Fruit fly (Drosophila melanogaster) whole organism, prepupa: ENCODE data around the gene CG1273.

Source experiments
- Blimp-1 ChIP-seq: fragments of 200-800 bp; sonication (Bioruptor generic); optimal IDR thresholded peaks from 3 replicates; lab custom pipeline; 2017; ENCODE audit warnings: missing biosample characterization, missing genetic modification characterization, mild to moderate bottlenecking, moderate library complexity, missing genetic modification reagents
- CG10669 ChIP-seq: fragments of 200-800 bp; sonication (Bioruptor generic); optimal IDR thresholded peaks from 3 replicates; lab custom pipeline; 2018; ENCODE audit warnings: missing biosample characterization, mild to moderate bottlenecking, missing genetic modification characterization, moderate library complexity
- CG11294 ChIP-seq: fragments of 200-800 bp; sonication (Bioruptor generic); IDR thresholded peaks from 2 replicates; pipeline ENCODE4 v1.3.6; 2022; ENCODE audit warnings: missing biosample characterization, missing genetic modification characterization
- CG15336 ChIP-seq: fragments of 200-800 bp; sonication (Bioruptor generic); IDR thresholded peaks from 2 replicates; pipeline ENCODE4 v1.3.6; 2022; ENCODE audit warnings: missing biosample characterization, missing genetic modification characterization
- CG1621 ChIP-seq: fragments of 200-800 bp; sonication (Bioruptor generic); optimal IDR thresholded peaks from 3 replicates; lab custom pipeline; 2018; ENCODE audit warnings: missing biosample characterization, mild to moderate bottlenecking, missing genetic modification characterization
- CG16779 ChIP-seq: fragments of 200-800 bp; sonication (Bioruptor generic); optimal IDR thresholded peaks from 3 replicates; lab custom pipeline; 2017; ENCODE audit warnings: missing biosample characterization, mild to moderate bottlenecking, missing genetic modification characterization
- CG32006 ChIP-seq: fragments of 200-800 bp; sonication (Bioruptor generic); optimal IDR thresholded peaks from 3 replicates; lab custom pipeline; 2017; ENCODE audit warnings: missing biosample characterization, mild to moderate bottlenecking, missing genetic modification characterization
- CG3919 ChIP-seq: fragments of 200-800 bp; sonication (Bioruptor generic); optimal IDR thresholded peaks from 3 replicates; lab custom pipeline; 2016; ENCODE audit warnings: missing biosample characterization, missing genetic modification characterization
- CG6163 ChIP-seq: fragments of 200-800 bp; sonication (Bioruptor generic); IDR thresholded peaks from 3 replicates; pipeline ENCODE4 v1.3.6; 2022; ENCODE audit warnings: missing biosample characterization, missing genetic modification characterization
- CG6276 ChIP-seq: fragments of 200-800 bp; sonication (Bioruptor generic); optimal IDR thresholded peaks from 2 replicates; lab custom pipeline; 2017; ENCODE audit warnings: missing biosample characterization, mild to moderate bottlenecking, missing genetic modification characterization
- CG6808 ChIP-seq: fragments of 200-800 bp; sonication (Bioruptor generic); optimal IDR thresholded peaks from 3 replicates; lab custom pipeline; 2017; ENCODE audit warnings: missing biosample characterization, missing genetic modification characterization, mild to moderate bottlenecking, moderate library complexity, missing genetic modification reagents
- CG7368 ChIP-seq: fragments of 200-800 bp; sonication (Bioruptor generic); optimal IDR thresholded peaks from 3 replicates; lab custom pipeline; 2016; ENCODE audit warnings: missing biosample characterization, missing genetic modification characterization
- CG8119 ChIP-seq: fragments of 200-800 bp; sonication (Bioruptor generic); IDR thresholded peaks from 3 replicates; pipeline ENCODE4 v1.3.6; 2022; ENCODE audit warnings: missing biosample characterization, missing genetic modification characterization
- CG8319 ChIP-seq: fragments of 200-800 bp; sonication (Bioruptor generic); optimal IDR thresholded peaks from 3 replicates; lab custom pipeline; 2016; ENCODE audit warnings: missing biosample characterization, missing genetic modification characterization
- CG8632 ChIP-seq: fragments of 200-800 bp; sonication (Bioruptor generic); optimal IDR thresholded peaks from 3 replicates; lab custom pipeline; 2016; ENCODE audit warnings: missing biosample characterization, missing genetic modification characterization
- Eip75B ChIP-seq: fragments of 200-800 bp; sonication (Bioruptor generic); optimal IDR thresholded peaks from 3 replicates; lab custom pipeline; 2016; ENCODE audit warnings: missing biosample characterization, missing genetic modification characterization
- Eip78C ChIP-seq: fragments of 200-800 bp; sonication (Bioruptor generic); peaks from one replicate; lab custom pipeline; 2016; ENCODE audit warnings: missing biosample characterization, missing genetic modification characterization
- Gug ChIP-seq: fragments of 200-800 bp; sonication (Bioruptor generic); IDR thresholded peaks from 2 replicates; pipeline ENCODE4 v1.3.6; 2022; ENCODE audit warnings: missing biosample characterization, missing genetic modification characterization
- Smox ChIP-seq: fragments of 200-800 bp; sonication (Bioruptor generic); optimal IDR thresholded peaks from 3 replicates; lab custom pipeline; 2016; ENCODE audit warnings: missing biosample characterization, missing genetic modification characterization
- Sox102F ChIP-seq: fragments of 200-800 bp; sonication (Bioruptor generic); optimal IDR thresholded peaks from 2 replicates; lab custom pipeline; 2016; ENCODE audit warnings: missing biosample characterization, mild to moderate bottlenecking, missing genetic modification characterization
- Sox15 ChIP-seq: fragments of 200-800 bp; sonication (Bioruptor generic); optimal IDR thresholded peaks from 3 replicates; lab custom pipeline; 2016; ENCODE audit warnings: missing biosample characterization, missing genetic modification characterization
- achi ChIP-seq: fragments of 200-800 bp; sonication (Bioruptor generic); optimal IDR thresholded peaks from 3 replicates; lab custom pipeline; 2016; ENCODE audit warnings: missing biosample characterization, missing genetic modification characterization
- dac ChIP-seq: fragments of 200-800 bp; sonication (Bioruptor generic); optimal IDR thresholded peaks from 2 replicates; lab custom pipeline; 2017; ENCODE audit warnings: missing biosample characterization, mild to moderate bottlenecking, missing genetic modification characterization
- dsx ChIP-seq: fragments of 200-800 bp; optimal IDR thresholded peaks from 3 replicates; lab custom pipeline; 2019; ENCODE audit warnings: missing biosample characterization, mild to moderate bottlenecking, missing genetic modification characterization, moderate library complexity; ENCODE audit not compliant: poor library complexity, severe bottlenecking
- eg ChIP-seq: fragments of 200-800 bp; sonication (Bioruptor generic); IDR thresholded peaks from 3 replicates; pipeline ENCODE4 v1.3.6; 2022; ENCODE audit warnings: missing biosample characterization, missing genetic modification characterization
- pdm3 ChIP-seq: fragments of 200-800 bp; sonication (Bioruptor generic); optimal IDR thresholded peaks from 3 replicates; lab custom pipeline; 2016; ENCODE audit warnings: missing biosample characterization, missing genetic modification characterization
- spab ChIP-seq: fragments of 200-800 bp; sonication (Bioruptor generic); optimal IDR thresholded peaks from 2 replicates; lab custom pipeline; 2017; ENCODE audit warnings: missing biosample characterization, mild to moderate bottlenecking, missing genetic modification characterization, missing genetic modification reagents
- ss ChIP-seq, 2 experiments: fragments of 200-800 bp; sonication (Bioruptor generic); optimal IDR thresholded peaks; 2 replicates in 1 of 2; 3 replicates in 1 of 2; lab custom pipeline; 2017 to 2018; ENCODE audit warnings: mild to moderate bottlenecking in 2 of 2, missing biosample characterization in 2 of 2, missing genetic modification characterization in 2 of 2, moderate library complexity in 1 of 2
- svp ChIP-seq: fragments of 200-800 bp; sonication (Bioruptor generic); peaks from one replicate; lab custom pipeline; 2016; ENCODE audit warnings: missing biosample characterization, missing genetic modification characterization
- topi ChIP-seq: fragments of 200-800 bp; sonication (Bioruptor generic); optimal IDR thresholded peaks from 3 replicates; lab custom pipeline; 2016; ENCODE audit warnings: missing biosample characterization, missing genetic modification characterization
- vri ChIP-seq: fragments of 200-800 bp; sonication (Bioruptor generic); optimal IDR thresholded peaks from 3 replicates; lab custom pipeline; 2016; ENCODE audit warnings: missing biosample characterization, mild to moderate bottlenecking, missing genetic modification characterization

Gene CG1273

DNA sequence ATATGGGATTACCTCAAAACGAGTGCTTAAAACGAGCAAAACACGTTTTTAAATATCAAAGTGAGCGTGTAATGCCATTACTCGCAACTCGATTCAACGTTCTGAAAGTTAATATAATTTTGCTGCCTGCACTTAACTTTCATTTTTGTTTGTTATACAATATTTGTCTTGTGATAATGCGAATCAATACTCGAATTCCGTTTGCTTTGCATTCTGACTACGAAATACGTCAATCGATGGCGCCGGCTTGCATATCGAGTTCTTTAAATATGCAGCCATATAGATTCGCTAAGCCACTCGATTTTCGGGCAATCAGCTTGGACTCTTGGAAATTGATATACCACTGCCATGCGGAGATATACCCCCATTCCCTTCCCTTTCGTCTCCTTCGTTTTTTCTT, 42.8 kb upstream of the CG1273 start:
- TF ChIP-seq Sox102F (peak; percentile 16), Blimp-1 (peak; percentile 41), vri (GFP tag; lab: Kevin White, UChicago) (peak; percentile 77), Sox15 (no peak), CG7368 (GFP tag; lab: Kevin White, UChicago) (no peak), CG8632 (no peak), Eip75B (GFP tag; lab: Kevin White, UChicago) (no peak), topi (GFP tag; lab: Kevin White, UChicago) (no peak), CG8319 (GFP tag; lab: Kevin White, UChicago) (no peak), dac (GFP tag; lab: Kevin White, UChicago) (no peak), CG6163 (GFP tag; lab: Robert Waterston, UW) (no peak)

DNA sequence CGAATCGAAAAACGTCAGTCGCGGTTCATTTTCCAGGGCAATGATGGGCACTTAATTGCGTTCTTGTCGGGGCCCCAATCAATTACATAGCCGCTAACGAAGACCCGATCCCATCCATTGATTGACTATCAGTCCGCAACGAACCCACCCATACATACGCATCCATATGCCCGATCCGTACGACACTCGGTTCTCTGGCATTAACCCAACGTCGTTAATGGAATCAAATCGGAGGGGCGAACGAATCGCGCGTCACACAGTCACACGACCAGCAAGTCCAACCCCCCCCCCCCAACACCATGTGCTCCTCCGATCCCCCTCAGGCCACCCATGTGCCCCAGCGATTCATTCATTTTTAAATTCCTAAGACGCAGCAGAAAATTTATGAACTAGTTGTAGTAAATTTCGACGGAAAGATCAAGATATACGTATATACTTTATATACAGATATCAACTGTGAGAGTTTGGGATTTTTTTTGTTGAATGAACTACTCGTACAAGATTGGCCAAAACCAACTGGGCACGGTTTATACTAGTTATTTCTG, 42.2 kb upstream of the CG1273 start:
- TF ChIP-seq CG1621 (peak; percentile 4), CG3919 (GFP tag; lab: Kevin White, UChicago) (no peak), CG16779 (tag; lab: Kevin White, UChicago) (peak; percentile 40), achi (GFP tag; lab: Kevin White, UChicago) (no peak), Gug (GFP tag; lab: Robert Waterston, UW) (no peak), CG6808 (GFP tag; lab: Kevin White, UChicago) (peak; percentile 3), dsx (GFP tag; lab: Kevin White, UChicago) (peak; percentile 16), svp (GFP tag; lab: Kevin White, UChicago) (peak; percentile 97), spab (GFP tag; lab: Kevin White, UChicago) (no peak), CG8119 (GFP tag; lab: Robert Waterston, UW) (no peak), Eip75B (GFP tag; lab: Kevin White, UChicago) (no peak), ss (GFP tag; optimal IDR thresholded peaks at IDR 0.05; lab: Kevin White, UChicago) (peak in 1 of 2 experiments; percentile 10), Eip78C (peak; percentile 24), CG11294 (GFP tag; lab: Robert Waterston, UW) (no peak), Smox (GFP tag; lab: Kevin White, UChicago) (no peak), CG6276 (GFP tag; lab: Kevin White, UChicago) (peak; percentile 27), CG32006 (GFP tag; lab: Kevin White, UChicago) (no peak)

DNA sequence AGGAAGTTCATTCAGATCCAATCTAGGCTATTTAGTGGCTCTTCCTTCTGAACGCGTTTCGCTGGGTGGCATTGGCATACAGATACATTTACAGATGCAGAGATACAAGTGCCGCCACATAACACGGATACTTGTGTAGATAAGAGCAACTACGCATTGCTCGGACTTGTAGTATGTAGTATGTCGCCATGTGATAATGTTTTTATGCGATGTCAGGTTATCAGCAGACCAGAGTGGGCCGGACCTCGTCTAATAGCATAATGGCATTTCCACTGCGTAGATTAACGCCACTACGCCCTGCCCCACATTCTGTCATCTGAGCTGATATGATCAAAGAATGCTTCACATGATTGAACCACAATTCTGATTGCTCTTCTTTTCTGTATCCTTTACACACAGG, 41.7 kb upstream of the CG1273 start:
- TF ChIP-seq svp (GFP tag; lab: Kevin White, UChicago) (peak; percentile 83), CG8119 (GFP tag; lab: Robert Waterston, UW) (no peak)
- TF ChIP-seq, all 60 proteins: peak for 1

DNA sequence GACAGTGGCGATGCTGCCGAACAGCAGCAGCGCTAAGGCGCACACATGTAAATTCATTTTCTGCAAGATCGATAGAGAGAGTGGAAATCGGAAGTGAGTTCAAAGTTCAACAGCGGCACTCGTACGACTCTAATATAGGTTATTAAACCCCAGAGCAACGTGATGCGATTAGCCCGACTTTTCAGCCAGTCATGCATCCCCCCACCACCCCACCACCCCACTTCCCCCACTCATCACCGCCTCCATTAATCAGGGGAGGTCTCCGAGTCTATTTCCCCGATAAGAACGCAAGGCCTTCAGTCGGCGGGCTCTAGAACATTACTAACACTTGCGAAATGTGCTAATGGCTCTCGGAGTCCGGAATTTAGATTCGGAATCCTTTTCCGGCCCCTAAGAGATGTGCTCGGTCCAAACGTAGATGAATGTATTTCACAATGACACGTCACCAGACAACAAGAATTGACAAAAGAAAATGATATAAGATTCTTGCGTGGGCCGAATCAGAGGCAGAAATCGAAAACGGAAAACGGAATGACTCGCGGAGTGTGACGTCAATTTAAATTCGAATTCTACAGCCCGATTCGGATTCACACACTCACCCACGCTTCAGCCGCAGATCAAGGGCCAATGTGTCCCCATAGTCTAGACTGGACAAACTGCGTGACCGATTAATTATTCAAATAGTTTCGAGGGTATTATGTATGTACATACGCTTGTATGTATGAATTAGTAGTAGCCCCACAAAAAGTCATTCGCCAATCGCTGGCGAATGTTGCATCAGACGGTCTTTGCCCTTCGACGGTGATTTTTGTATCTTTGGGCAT, 37.7 kb upstream of the CG1273 start:
- TF ChIP-seq CG8319 (GFP tag; lab: Kevin White, UChicago) (no peak), CG10669 (GFP tag; lab: Kevin White, UChicago) (peak; percentile 14), CG6808 (GFP tag; lab: Kevin White, UChicago) (peak; percentile 23), eg (0 out of 3 replicates have a peak, but pooled peaks have one; percentile 34), CG15336 (GFP tag; lab: Robert Waterston, UW) (peak; percentile 35; the same call in 1 of the 2 replicates), pdm3 (no peak), spab (GFP tag; lab: Kevin White, UChicago) (no peak), Sox102F (no peak), ss (GFP tag; optimal IDR thresholded peaks at IDR 0.05; lab: Kevin White, UChicago) (peak; percentile 16 to 56), CG16779 (tag; lab: Kevin White, UChicago) (peak; percentile 15), CG6163 (GFP tag; lab: Robert Waterston, UW) (0 out of 3 replicates have a peak, but pooled peaks have one; percentile 12), CG6276 (GFP tag; lab: Kevin White, UChicago) (peak; percentile 49), svp (GFP tag; lab: Kevin White, UChicago) (peak; percentile 84)
